Worm (Caenorhabditis elegans): Measurements from ENCODE around the gene dpy-27.
A peak's percentile ranks its signal among the peaks of the same experiment; 100 is the strongest.

The dpy-27 gene

ce11 chrIII:3806883-3807282, 12.6 kb downstream of the dpy-27 start:
- TF ChIP-seq dmd-4 (tag; optimal IDR thresholded peaks at IDR 0.05) (no peak), nhr-12 (tag; optimal IDR thresholded peaks at IDR 0.05) (no peak), elt-3 (tag; optimal IDR thresholded peaks at IDR 0.05) (no peak), fos-1 (tag; optimal IDR thresholded peaks at IDR 0.05) (no peak), ceh-16 (tag; optimal IDR thresholded peaks at IDR 0.05) (no peak), nhr-11 (tag; optimal IDR thresholded peaks at IDR 0.05) (no peak), nhr-129 (tag; optimal IDR thresholded peaks at IDR 0.05) (no peak), unc-55 (GFP tag; optimal IDR thresholded peaks at IDR 0.05) (no peak), F13H6.1 (tag; optimal IDR thresholded peaks at IDR 0.05) (no peak), lin-11 (tag; optimal IDR thresholded peaks at IDR 0.05) (no peak), nhr-23 (tag; optimal IDR thresholded peaks at IDR 0.05) (no peak), nhr-237 (tag; optimal IDR thresholded peaks at IDR 0.05) (no peak), sem-4 (tag; optimal IDR thresholded peaks at IDR 0.05) (no peak), nhr-6 (tag; optimal IDR thresholded peaks at IDR 0.05) (no peak), alr-1 (tag; optimal IDR thresholded peaks at IDR 0.05) (no peak), mab-5 (tag; optimal IDR thresholded peaks at IDR 0.05) (no peak), lsy-2 (tag; optimal IDR thresholded peaks at IDR 0.05) (no peak), ztf-11 (tag; optimal IDR thresholded peaks at IDR 0.05) (no peak), nhr-77 (tag; optimal IDR thresholded peaks at IDR 0.05) (no peak)

ce11 chrIII:3804422-3804821, 15.1 kb downstream of the dpy-27 start, which contains the start of gene xbx-5:
xbx-5 (minus strand) TSS chrIII:3804477.
- no peak for TF ChIP-seq nhr-77 (tag; optimal IDR thresholded peaks at IDR 0.05)
- peak; percentile 31 for TF ChIP-seq lin-11 (tag; optimal IDR thresholded peaks at IDR 0.05)
- no peak for TF ChIP-seq snpc-4 (tag; optimal IDR thresholded peaks at IDR 0.05)
- no peak for TF ChIP-seq nhr-25 (tag; optimal IDR thresholded peaks at IDR 0.05)

- TF ChIP-seq nhr-6 (tag; optimal IDR thresholded peaks at IDR 0.05) (no peak), ceh-16 (tag; optimal IDR thresholded peaks at IDR 0.05) (no peak), ceh-82 (tag; optimal IDR thresholded peaks at IDR 0.05) (no peak), mdl-1 (tag; optimal IDR thresholded peaks at IDR 0.05) (no peak), R02D3.7 (tag; optimal IDR thresholded peaks at IDR 0.05) (no peak), ztf-1 (GFP tag; conservative IDR thresholded peaks at IDR 0.05) (no peak), gmeb-1 (tag; optimal IDR thresholded peaks at IDR 0.05) (no peak)
Observed at ce11 chrIII:3803113-3803512, 16.4 kb downstream of the dpy-27 start.

ce11 chrIII:3801379-3801894, 18.0 kb downstream of the dpy-27 start:
- TF ChIP-seq C34F6.9 (tag; optimal IDR thresholded peaks at IDR 0.05) (peak; percentile 100), unc-39 (tag; optimal IDR thresholded peaks at IDR 0.05) (peak; percentile 30), peb-1 (tag; optimal IDR thresholded peaks at IDR 0.05) (no peak), blmp-1 (tag; optimal IDR thresholded peaks at IDR 0.05; ENCODE audit: insufficient read depth) (peak; percentile 82), ceh-82 (tag; optimal IDR thresholded peaks at IDR 0.05) (peak; percentile 51), sma-9 (GFP tag; optimal IDR thresholded peaks at IDR 0.05) (peak; percentile 98), sma-9 (tag; optimal IDR thresholded peaks at IDR 0.05) (peak; percentile 8), nhr-237 (tag; optimal IDR thresholded peaks at IDR 0.05) (peak; percentile 42), aly-2 (tag; optimal IDR thresholded peaks at IDR 0.05) (no peak), lin-39 (tag; optimal IDR thresholded peaks at IDR 0.05) (no peak), gmeb-1 (tag; optimal IDR thresholded peaks at IDR 0.05) (peak; percentile 88), ztf-1 (GFP tag; conservative IDR thresholded peaks at IDR 0.05) (no peak), fos-1 (tag; optimal IDR thresholded peaks at IDR 0.05) (peak; percentile 97), snpc-4 (tag; optimal IDR thresholded peaks at IDR 0.05) (peak; percentile 86), elt-3 (tag; optimal IDR thresholded peaks at IDR 0.05) (no peak), ZK546.5 (tag; optimal IDR thresholded peaks at IDR 0.05) (peak; percentile 61), nhr-25 (tag; optimal IDR thresholded peaks at IDR 0.05) (peak; percentile 98), nhr-23 (tag; optimal IDR thresholded peaks at IDR 0.05) (no peak), elt-1 (tag; optimal IDR thresholded peaks at IDR 0.05) (peak; percentile 13), unc-55 (GFP tag; optimal IDR thresholded peaks at IDR 0.05) (peak; percentile 98), F13H6.1 (tag; optimal IDR thresholded peaks at IDR 0.05) (peak; percentile 99), nhr-11 (tag; optimal IDR thresholded peaks at IDR 0.05) (no peak), sma-3 (GFP tag; optimal IDR thresholded peaks at IDR 0.05) (peak; percentile 96), lsy-2 (tag; optimal IDR thresholded peaks at IDR 0.05) (peak; percentile 87 to 96), nhr-77 (tag; optimal IDR thresholded peaks at IDR 0.05) (peak; percentile 81), mab-5 (tag; optimal IDR thresholded peaks at IDR 0.05) (peak; percentile 90), sem-4 (tag; optimal IDR thresholded peaks at IDR 0.05) (peak; percentile 98), mbf-1 (tag; optimal IDR thresholded peaks at IDR 0.05) (no peak), alr-1 (tag; optimal IDR thresholded peaks at IDR 0.05) (no peak), ztf-11 (tag; optimal IDR thresholded peaks at IDR 0.05) (peak; percentile 47), nhr-6 (tag; optimal IDR thresholded peaks at IDR 0.05) (peak; percentile 97), ztf-4 (tag; optimal IDR thresholded peaks at IDR 0.05) (peak; percentile 98), egl-27 (tag; optimal IDR thresholded peaks at IDR 0.05) (peak; percentile 98), nhr-12 (tag; optimal IDR thresholded peaks at IDR 0.05) (no peak), nhr-21 (tag; optimal IDR thresholded peaks at IDR 0.05) (peak; percentile 98), Y55F3AM.14 (GFP tag; optimal IDR thresholded peaks at IDR 0.05) (peak; percentile 98), ceh-16 (tag; optimal IDR thresholded peaks at IDR 0.05) (peak; percentile 89), nhr-129 (tag; optimal IDR thresholded peaks at IDR 0.05) (peak; percentile 98), R02D3.7 (tag; optimal IDR thresholded peaks at IDR 0.05) (no peak), ama-1 (optimal IDR thresholded peaks at IDR 0.05) (peak; percentile 85), lin-13 (GFP tag; optimal IDR thresholded peaks at IDR 0.05) (peak; percentile 91), lin-11 (tag; optimal IDR thresholded peaks at IDR 0.05) (peak; percentile 91)
